In the genomic region with DNA sequence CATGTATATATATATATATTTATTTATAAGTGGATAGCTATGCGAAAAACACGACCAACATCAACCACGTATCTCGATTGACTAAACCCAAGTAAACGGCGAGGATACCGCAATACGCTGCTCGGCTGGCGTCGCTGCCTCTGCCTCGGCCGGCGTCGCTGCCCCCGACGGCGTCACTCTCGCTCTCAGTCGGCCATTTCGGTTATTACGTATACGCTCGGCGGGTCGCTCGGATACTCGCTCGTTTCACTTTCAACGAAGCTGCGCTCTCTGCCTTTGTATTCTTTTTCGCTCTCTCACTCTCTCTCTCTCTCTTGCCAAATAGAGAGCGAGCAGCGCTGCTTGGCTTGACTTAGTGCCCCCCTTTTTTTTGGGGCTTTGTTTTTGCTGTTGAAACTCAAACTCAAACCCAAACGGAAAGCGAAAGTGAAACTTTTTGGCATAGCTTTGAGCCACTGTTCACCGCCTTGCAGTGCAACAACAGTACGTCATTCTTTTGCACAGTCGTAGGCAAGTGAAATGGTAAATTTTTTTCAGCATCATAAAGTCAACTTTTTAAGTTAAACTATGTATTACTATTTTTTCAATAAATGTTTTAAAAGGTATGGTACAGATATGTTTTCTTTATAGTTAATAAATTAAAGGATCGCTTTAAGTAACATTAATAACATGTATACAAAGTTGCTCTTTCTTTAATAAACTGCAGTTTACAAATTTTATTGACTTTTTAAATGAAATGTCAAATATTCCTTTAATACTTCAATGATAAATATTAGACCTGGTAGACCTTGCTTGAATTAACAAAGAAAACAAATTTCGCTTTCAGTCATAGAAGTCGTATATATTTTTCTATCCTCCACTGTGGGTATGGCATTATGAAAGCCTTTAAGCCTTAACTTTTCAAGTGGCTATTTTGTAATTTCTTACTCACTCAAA, we compare ENCODE assay signal across 3 fruit fly cellular contexts.
TF ChIP-seq lines count a peak whose summit lies in the region.

No protein-coding gene starts in this region.

TF ChIP-seq in whole organism, embryonic, 481 proteins besides CTCF, POLR2A, EP300 and RAD21 (continued from another document and continues in another):
- TF ChIP-seq Dll (GFP tag; IDR thresholded peaks at IDR 0.05; lab: Robert Waterston, UW; ENCODE audit: partially characterized antibody) (no peak), lmd (GFP tag; IDR thresholded peaks at IDR 0.05; lab: Robert Waterston, UW) (no peak), CG12104 (GFP tag; optimal IDR thresholded peaks at IDR 0.05; lab: Kevin White, UChicago) (no peak), CG1832 (GFP tag; optimal IDR thresholded peaks at IDR 0.05; lab: Kevin White, UChicago) (no peak), CG7928 (GFP tag; optimal IDR thresholded peaks at IDR 0.05; lab: Kevin White, UChicago) (no peak), pfk (GFP tag; optimal IDR thresholded peaks at IDR 0.05; lab: Kevin White, UChicago) (no peak), Ptx1 (GFP tag; IDR thresholded peaks at IDR 0.05; lab: Robert Waterston, UW) (peak; percentile 54; the same call in 1 of the 2 replicates), CG1233 (GFP tag; optimal IDR thresholded peaks at IDR 0.05; lab: Kevin White, UChicago) (no peak), CG18764 (GFP tag; optimal IDR thresholded peaks at IDR 0.05; lab: Kevin White, UChicago) (no peak), fd102C (GFP tag; optimal IDR thresholded peaks at IDR 0.05; lab: Kevin White, UChicago) (no peak), hbn (GFP tag; IDR thresholded peaks at IDR 0.05; lab: Robert Waterston, UW; ENCODE audit: partially characterized antibody) (peak; percentile 43; the same call in 1 of the 2 replicates), tgo (GFP tag; IDR thresholded peaks at IDR 0.05; lab: Robert Waterston, UW) (no peak), ap (GFP tag; IDR thresholded peaks at IDR 0.05; lab: Robert Waterston, UW) (no peak), NC2α (GFP tag; optimal IDR thresholded peaks at IDR 0.05; lab: Kevin White, UChicago) (no peak), lov (optimal IDR thresholded peaks at IDR 0.05; lab: Kevin White, UChicago) (no peak), lov (GFP tag; IDR thresholded peaks at IDR 0.05; lab: Robert Waterston, UW) (0 out of 3 replicates have a peak, but pooled peaks have one; percentile 59), wdn (GFP tag; IDR thresholded peaks at IDR 0.05; lab: Robert Waterston, UW) (no peak), aop (GFP tag; IDR thresholded peaks at IDR 0.05; lab: Robert Waterston, UW) (no peak), Med (GFP tag; lab: Kevin White, UChicago) (peak; percentile 75), dpn (GFP tag; optimal IDR thresholded peaks at IDR 0.05; lab: Kevin White, UChicago) (no peak), Gsc (GFP tag; IDR thresholded peaks at IDR 0.05; lab: Robert Waterston, UW) (no peak), CG43689 (GFP tag; IDR thresholded peaks at IDR 0.05; lab: Robert Waterston, UW) (no peak), CG1603 (tag; optimal IDR thresholded peaks at IDR 0.05; lab: Kevin White, UChicago) (peak; percentile 7), Fer3 (tag; optimal IDR thresholded peaks at IDR 0.05; lab: Kevin White, UChicago) (no peak), Trl (optimal IDR thresholded peaks at IDR 0.05; lab: Kevin White, UChicago) (peak; percentile 96 to 97), Trl (GFP tag; optimal IDR thresholded peaks at IDR 0.05; lab: Kevin White, UChicago) (peak; percentile 74), CG32772 (GFP tag; IDR thresholded peaks at IDR 0.05; lab: Robert Waterston, UW) (no peak), Bdp1 (GFP tag; optimal IDR thresholded peaks at IDR 0.05; lab: Kevin White, UChicago) (no peak), ato (GFP tag; IDR thresholded peaks at IDR 0.05; lab: Robert Waterston, UW; ENCODE audit: partially characterized antibody) (no peak), pum (GFP tag; optimal IDR thresholded peaks at IDR 0.05; lab: Kevin White, UChicago) (no peak), CG31441 (GFP tag; IDR thresholded peaks at IDR 0.05; lab: Robert Waterston, UW) (peak; percentile 27; the same call in 1 of the 2 replicates), emc (GFP tag; optimal IDR thresholded peaks at IDR 0.05; lab: Kevin White, UChicago) (no peak), vnd (GFP tag; IDR thresholded peaks at IDR 0.05; lab: Robert Waterston, UW; ENCODE audit: partially characterized antibody) (no peak), bab2 (GFP tag; optimal IDR thresholded peaks at IDR 0.05; lab: Kevin White, UChicago) (no peak), Deaf1 (tag; optimal IDR thresholded peaks at IDR 0.05; lab: Kevin White, UChicago) (peak; percentile 97), CG10274 (GFP tag; optimal IDR thresholded peaks at IDR 0.05; lab: Kevin White, UChicago) (no peak), croc (GFP tag; conservative IDR thresholded peaks at IDR 0.05; lab: Robert Waterston, UW) (no peak), Awh (GFP tag; IDR thresholded peaks at IDR 0.05; lab: Robert Waterston, UW) (no peak; the same call in 1 of the 2 replicates), cwo (GFP tag; optimal IDR thresholded peaks at IDR 0.05; lab: Kevin White, UChicago) (peak; percentile 2), pros (GFP tag; optimal IDR thresholded peaks at IDR 0.05; lab: Kevin White, UChicago) (no peak), psq (GFP tag; optimal IDR thresholded peaks at IDR 0.05; lab: Kevin White, UChicago) (no peak)

TF ChIP-seq in whole organism, prepupa, 60 proteins besides CTCF, POLR2A, EP300 and RAD21 (continued from another document):
- TF ChIP-seq fd85E (GFP tag; optimal IDR thresholded peaks at IDR 0.05; lab: Kevin White, UChicago) (no peak), spab (GFP tag; optimal IDR thresholded peaks at IDR 0.05; lab: Kevin White, UChicago) (peak; percentile 6), CG31627 (GFP tag; optimal IDR thresholded peaks at IDR 0.05; lab: Kevin White, UChicago) (no peak), CG9139 (GFP tag; optimal IDR thresholded peaks at IDR 0.05; lab: Kevin White, UChicago) (peak; percentile 24), CG10669 (GFP tag; optimal IDR thresholded peaks at IDR 0.05; lab: Kevin White, UChicago) (no peak), eg (GFP tag; IDR thresholded peaks at IDR 0.05; lab: Robert Waterston, UW) (peak; percentile 64; the same call in 2 of the 3 replicates), Lpt (GFP tag; optimal IDR thresholded peaks at IDR 0.05; lab: Kevin White, UChicago) (peak; percentile 51), CG7368 (GFP tag; optimal IDR thresholded peaks at IDR 0.05; lab: Kevin White, UChicago) (peak; percentile 12), salr (GFP tag; optimal IDR thresholded peaks at IDR 0.05; lab: Kevin White, UChicago) (no peak), CG3032 (tag; optimal IDR thresholded peaks at IDR 0.05; lab: Kevin White, UChicago) (no peak), fkh (GFP tag; optimal IDR thresholded peaks at IDR 0.05; lab: Kevin White, UChicago) (peak; percentile 54), CG6163 (GFP tag; IDR thresholded peaks at IDR 0.05; lab: Robert Waterston, UW) (peak; percentile 79; the same call in 2 of the 3 replicates), CG6276 (GFP tag; optimal IDR thresholded peaks at IDR 0.05; lab: Kevin White, UChicago) (peak; percentile 47), Eip78C (GFP tag; lab: Kevin White, UChicago) (peak; percentile 71), Hr39 (GFP tag; optimal IDR thresholded peaks at IDR 0.05; lab: Kevin White, UChicago) (no peak), CG10631 (GFP tag; optimal IDR thresholded peaks at IDR 0.05; lab: Kevin White, UChicago) (no peak), cyc (GFP tag; optimal IDR thresholded peaks at IDR 0.05; lab: Kevin White, UChicago) (no peak), Gug (GFP tag; IDR thresholded peaks at IDR 0.05; lab: Robert Waterston, UW) (no peak), esn (GFP tag; optimal IDR thresholded peaks at IDR 0.05; lab: Kevin White, UChicago) (peak; percentile 12), OdsH (GFP tag; optimal IDR thresholded peaks at IDR 0.05; lab: Kevin White, UChicago) (peak; percentile 3), CG11902 (GFP tag; optimal IDR thresholded peaks at IDR 0.05; lab: Kevin White, UChicago) (no peak), CG34406 (GFP tag; optimal IDR thresholded peaks at IDR 0.05; lab: Kevin White, UChicago) (no peak), Sox15 (GFP tag; optimal IDR thresholded peaks at IDR 0.05; lab: Kevin White, UChicago) (no peak), CG8319 (GFP tag; optimal IDR thresholded peaks at IDR 0.05; lab: Kevin White, UChicago) (no peak), Hr38 (GFP tag; optimal IDR thresholded peaks at IDR 0.05; lab: Kevin White, UChicago) (no peak), CG6792 (GFP tag; optimal IDR thresholded peaks at IDR 0.05; lab: Kevin White, UChicago) (no peak), Ets21C (GFP tag; optimal IDR thresholded peaks at IDR 0.05; lab: Kevin White, UChicago) (no peak), Hr4 (GFP tag; optimal IDR thresholded peaks at IDR 0.05; lab: Kevin White, UChicago) (no peak), dac (GFP tag; optimal IDR thresholded peaks at IDR 0.05; lab: Kevin White, UChicago) (no peak), svp (GFP tag; lab: Kevin White, UChicago) (peak; percentile 77), CG8119 (GFP tag; IDR thresholded peaks at IDR 0.05; lab: Robert Waterston, UW) (peak; percentile 45; the same call in 2 of the 3 replicates), pdm3 (GFP tag; optimal IDR thresholded peaks at IDR 0.05; lab: Kevin White, UChicago) (no peak), topi (GFP tag; optimal IDR thresholded peaks at IDR 0.05; lab: Kevin White, UChicago) (peak; percentile 54), acj6 (GFP tag; optimal IDR thresholded peaks at IDR 0.05; lab: Kevin White, UChicago) (no peak), CG11294 (GFP tag; IDR thresholded peaks at IDR 0.05; lab: Robert Waterston, UW) (peak; percentile 12), Sox14 (GFP tag; optimal IDR thresholded peaks at IDR 0.05; lab: Kevin White, UChicago) (peak; percentile 44), Smox (GFP tag; optimal IDR thresholded peaks at IDR 0.05; lab: Kevin White, UChicago) (no peak), Ets96B (tag; optimal IDR thresholded peaks at IDR 0.05; lab: Kevin White, UChicago) (no peak), dsx (GFP tag; optimal IDR thresholded peaks at IDR 0.05; lab: Kevin White, UChicago; ENCODE audit: poor library complexity, severe bottlenecking) (no peak), Blimp-1 (GFP tag; optimal IDR thresholded peaks at IDR 0.05; lab: Kevin White, UChicago) (peak; percentile 100), achi (GFP tag; optimal IDR thresholded peaks at IDR 0.05; lab: Kevin White, UChicago) (no peak), CG15336 (GFP tag; IDR thresholded peaks at IDR 0.05; lab: Robert Waterston, UW) (peak; percentile 56), CG1621 (tag; optimal IDR thresholded peaks at IDR 0.05; lab: Kevin White, UChicago) (peak; percentile 3)

TF ChIP-seq in whole organism, wandering third instar larva, 38 proteins besides CTCF, POLR2A, EP300 and RAD21 (continued from another document):
- no peak for TF ChIP-seq Hr83 (GFP tag; optimal IDR thresholded peaks at IDR 0.05; lab: Kevin White, UChicago; ENCODE audit: poor library complexity, severe bottlenecking)
- no peak for TF ChIP-seq foxo (GFP tag; optimal IDR thresholded peaks at IDR 0.05; lab: Kevin White, UChicago)
- no peak for TF ChIP-seq lola (GFP tag; optimal IDR thresholded peaks at IDR 0.05; lab: Kevin White, UChicago)
- TF ChIP-seq Dfd (GFP tag; optimal IDR thresholded peaks at IDR 0.05; lab: Kevin White, UChicago) = no peak
- TF ChIP-seq fru (GFP tag; optimal IDR thresholded peaks at IDR 0.05; lab: Kevin White, UChicago) = no peak
- no peak for TF ChIP-seq Jra (GFP tag; optimal IDR thresholded peaks at IDR 0.05; lab: Kevin White, UChicago)
- TF ChIP-seq pan (optimal IDR thresholded peaks at IDR 0.05; lab: Kevin White, UChicago) = no peak
- TF ChIP-seq rgr (GFP tag; optimal IDR thresholded peaks at IDR 0.05; lab: Kevin White, UChicago) = no peak
- no peak for TF ChIP-seq Mio (GFP tag; optimal IDR thresholded peaks at IDR 0.05; lab: Kevin White, UChicago)
- no peak for TF ChIP-seq HLH106 (tag; optimal IDR thresholded peaks at IDR 0.05; lab: Kevin White, UChicago)
- no peak for TF ChIP-seq Rel (GFP tag; optimal IDR thresholded peaks at IDR 0.05; lab: Kevin White, UChicago)
- TF ChIP-seq Rel (tag; optimal IDR thresholded peaks at IDR 0.05; lab: Kevin White, UChicago) = peak; percentile 22
- no peak for TF ChIP-seq N (GFP tag; optimal IDR thresholded peaks at IDR 0.05; lab: Kevin White, UChicago)
- TF ChIP-seq CrebA (GFP tag; optimal IDR thresholded peaks at IDR 0.05; lab: Kevin White, UChicago; ENCODE audit: borderline replicate concordance) = peak; percentile 21
- no peak for TF ChIP-seq Hnf4 (GFP tag; optimal IDR thresholded peaks at IDR 0.05; lab: Kevin White, UChicago)
- TF ChIP-seq psq (GFP tag; optimal IDR thresholded peaks at IDR 0.05; lab: Kevin White, UChicago) = no peak
- no peak for TF ChIP-seq OdsH (GFP tag; optimal IDR thresholded peaks at IDR 0.05; lab: Kevin White, UChicago)
- TF ChIP-seq jim (GFP tag; optimal IDR thresholded peaks at IDR 0.05; lab: Kevin White, UChicago) = no peak
- no peak for TF ChIP-seq h (GFP tag; optimal IDR thresholded peaks at IDR 0.05; lab: Kevin White, UChicago)
